Worm (Caenorhabditis elegans) whole organism, L3 larva: ENCODE data around the gene msp-63.

Experiments used
- R02D3.7 ChIP-seq: fragments of 150-350 bp; optimal IDR thresholded peaks from 2 replicates; lab custom pipeline; 2014; ENCODE audit warnings: missing biosample characterization, missing genetic modification characterization
- ZK546.5 ChIP-seq: sonication (generic microtip); optimal IDR thresholded peaks from 2 replicates; lab custom pipeline; 2017; ENCODE audit warnings: missing biosample characterization, missing genetic modification characterization
- ama-1 ChIP-seq: fragments of 150-350 bp; optimal IDR thresholded peaks from 2 replicates; lab custom pipeline; 2018
- ceh-82 ChIP-seq: fragments of 150-350 bp; optimal IDR thresholded peaks from 2 replicates; lab custom pipeline; 2014; ENCODE audit warnings: missing biosample characterization, missing genetic modification characterization
- elt-2 ChIP-seq: sonication (generic microtip); optimal IDR thresholded peaks from 2 replicates; lab custom pipeline; 2016; ENCODE audit warnings: missing genetic modification reagents, mild to moderate bottlenecking, missing genetic modification characterization, missing compliant biosample characterization
- eor-1 ChIP-seq, 2 experiments: fragments of 150-350 bp; optimal IDR thresholded peaks; 2 replicates each; lab custom pipeline; 2014 to 2018; ENCODE audit warnings: missing biosample characterization in 2 of 2, missing genetic modification characterization in 2 of 2
- fos-1 ChIP-seq: fragments of 150-350 bp; optimal IDR thresholded peaks from 2 replicates; lab custom pipeline; 2014; ENCODE audit warnings: missing biosample characterization, missing genetic modification characterization
- jun-1 ChIP-seq: fragments of 150-350 bp; optimal IDR thresholded peaks from 2 replicates; lab custom pipeline; 2014; ENCODE audit warnings: missing biosample characterization, missing genetic modification reagents, missing genetic modification characterization
- nhr-12 ChIP-seq: fragments of 150-350 bp; optimal IDR thresholded peaks from 2 replicates; lab custom pipeline; 2014; ENCODE audit warnings: missing biosample characterization, missing genetic modification characterization
- nhr-25 ChIP-seq: sonication (generic microtip); optimal IDR thresholded peaks from 2 replicates; lab custom pipeline; 2017; ENCODE audit warnings: missing biosample characterization, missing genetic modification characterization
- nhr-77 ChIP-seq: fragments of 150-350 bp; optimal IDR thresholded peaks from 2 replicates; lab custom pipeline; 2014; ENCODE audit warnings: missing biosample characterization, missing genetic modification characterization
- pha-4 ChIP-seq: fragments of 150-350 bp; optimal IDR thresholded peaks from 2 replicates; lab custom pipeline; 2014; ENCODE audit warnings: missing biosample characterization, missing genetic modification reagents, missing genetic modification characterization
- pqm-1 ChIP-seq: fragments of 150-350 bp; optimal IDR thresholded peaks from 2 replicates; lab custom pipeline; 2017; ENCODE audit warnings: missing biosample characterization, missing genetic modification characterization, inconsistent platforms
- skn-1 ChIP-seq: fragments of 150-350 bp; optimal IDR thresholded peaks from 2 replicates; lab custom pipeline; 2014; ENCODE audit warnings: missing biosample characterization, missing genetic modification characterization
- snpc-4 ChIP-seq: fragments of 150-350 bp; optimal IDR thresholded peaks from 2 replicates; lab custom pipeline; 2014; ENCODE audit warnings: missing biosample characterization, missing genetic modification characterization
- tbx-2 ChIP-seq: sonication (generic microtip); optimal IDR thresholded peaks from 2 replicates; lab custom pipeline; 2016; ENCODE audit warnings: mild to moderate bottlenecking, missing genetic modification characterization, missing compliant biosample characterization
- zag-1 ChIP-seq: fragments of 150-350 bp; optimal IDR thresholded peaks from 2 replicates; lab custom pipeline; 2014; ENCODE audit warnings: missing biosample characterization, missing genetic modification characterization

Gene msp-63

ce11 chrII:5749733-5750238 is 47.5 kb downstream of the msp-63 start, which contains the start of gene ifb-2:
TSS of gene ifb-2 (plus strand) at chrII:5750188.
- TF ChIP-seq elt-2 = peak; percentile 96
- TF ChIP-seq snpc-4 (tag; lab: Kevin White, UChicago) = no peak
- TF ChIP-seq pqm-1 (tag; lab: Kevin White, UChicago) = peak; percentile 90
- TF ChIP-seq, all 47 proteins: peak for 2

ce11 chrII:5748395-5748794 is 48.9 kb downstream of the msp-63 start:
- TF ChIP-seq jun-1 (tag; lab: Kevin White, UChicago) (peak; percentile 76), ZK546.5 (tag; lab: Kevin White, UChicago) (no peak), nhr-25 (tag; lab: Kevin White, UChicago) (no peak), fos-1 (tag; lab: Kevin White, UChicago) (no peak), pha-4 (peak; percentile 39), elt-2 (peak; percentile 100), ama-1 (no peak), R02D3.7 (tag; lab: Kevin White, UChicago) (no peak), zag-1 (tag; lab: Kevin White, UChicago) (no peak), eor-1 (tag; optimal IDR thresholded peaks at IDR 0.05; lab: Kevin White, UChicago) (no peak), nhr-77 (tag; lab: Kevin White, UChicago) (no peak), skn-1 (peak; percentile 1), ceh-82 (tag; lab: Kevin White, UChicago) (no peak), nhr-12 (no peak), pqm-1 (tag; lab: Kevin White, UChicago) (peak; percentile 97)

- TF ChIP-seq elt-2 = peak; percentile 94
- no peak for TF ChIP-seq nhr-25 (tag; lab: Kevin White, UChicago)
- TF ChIP-seq tbx-2 = no peak
- TF ChIP-seq snpc-4 (tag; lab: Kevin White, UChicago) = no peak
These were observed 49.9 kb downstream of the msp-63 start for ce11 chrII:5747312-5747711.
